Worm (Caenorhabditis elegans): ENCODE data around the gene M05D6.9.

- TF ChIP-seq W03F9.2 (tag; optimal IDR thresholded peaks at IDR 0.05) = no peak
- no peak for TF ChIP-seq him-1 (tag; optimal IDR thresholded peaks at IDR 0.05)
- TF ChIP-seq dao-5 (tag; optimal IDR thresholded peaks at IDR 0.05) = no peak
These were observed 20.7 kb downstream of the M05D6.9 start, which contains the start of gene ctg-2 for ce11 chrII:8514729-8515128.
